Fruit fly (Drosophila melanogaster) whole organism, embryonic: ENCODE results near the gene rt.

ENCODE experiments used
- Atf3 ChIP-seq: fragments of 200-800 bp; sonication (Bioruptor generic); optimal IDR thresholded peaks from 3 replicates; lab custom pipeline; 2016; ENCODE audit warnings: missing biosample characterization, missing genetic modification characterization
- BtbVII ChIP-seq: fragments of 200-800 bp; sonication (Bioruptor generic); optimal IDR thresholded peaks from 3 replicates; lab custom pipeline; 2017; ENCODE audit warnings: missing biosample characterization, mild to moderate bottlenecking, missing genetic modification characterization
- CG12236 ChIP-seq: fragments of 200-800 bp; sonication (Bioruptor generic); optimal IDR thresholded peaks from 2 replicates; lab custom pipeline; 2016; ENCODE audit warnings: missing biosample characterization, missing genetic modification characterization
- CG12942 ChIP-seq: fragments of 200-800 bp; sonication (Bioruptor generic); optimal IDR thresholded peaks from 3 replicates; lab custom pipeline; 2016; ENCODE audit warnings: missing biosample characterization, missing genetic modification characterization
- CG15073 ChIP-seq: fragments of 200-800 bp; sonication (Bioruptor generic); optimal IDR thresholded peaks from 2 replicates; lab custom pipeline; 2016; ENCODE audit warnings: missing biosample characterization, missing genetic modification characterization
- CG1529 ChIP-seq: fragments of 200-800 bp; sonication (Bioruptor generic); optimal IDR thresholded peaks from 3 replicates; lab custom pipeline; 2018; ENCODE audit warnings: missing biosample characterization, missing genetic modification characterization
- CG1792 ChIP-seq: fragments of 200-800 bp; sonication (Bioruptor generic); optimal IDR thresholded peaks from 2 replicates; lab custom pipeline; 2016; ENCODE audit warnings: missing biosample characterization, missing genetic modification characterization
- CG18599 ChIP-seq: fragments of 200-800 bp; sonication (Bioruptor generic); optimal IDR thresholded peaks from 3 replicates; lab custom pipeline; 2017; ENCODE audit warnings: missing biosample characterization, missing genetic modification characterization, mild to moderate bottlenecking, moderate library complexity, missing genetic modification reagents
- CG2116 ChIP-seq: fragments of 200-800 bp; sonication (Bioruptor generic); optimal IDR thresholded peaks from 3 replicates; lab custom pipeline; 2018; ENCODE audit warnings: missing biosample characterization, mild to moderate bottlenecking, missing genetic modification characterization
- CG2199 ChIP-seq: fragments of 200-800 bp; sonication (Bioruptor generic); IDR thresholded peaks from 3 replicates; pipeline ENCODE4 v1.3.6; 2022; ENCODE audit warnings: missing biosample characterization, missing genetic modification characterization
- CG2875 ChIP-seq: fragments of 200-800 bp; sonication (Bioruptor generic); optimal IDR thresholded peaks from 2 replicates; lab custom pipeline; 2017; ENCODE audit warnings: missing biosample characterization, mild to moderate bottlenecking, missing genetic modification characterization, missing genetic modification reagents
- CG31365 ChIP-seq: fragments of 200-800 bp; sonication (Bioruptor generic); optimal IDR thresholded peaks from 2 replicates; lab custom pipeline; 2018; ENCODE audit warnings: missing biosample characterization, mild to moderate bottlenecking, missing genetic modification characterization
- CG3838 ChIP-seq: fragments of 200-800 bp; sonication (Bioruptor generic); optimal IDR thresholded peaks from 3 replicates; lab custom pipeline; 2016; ENCODE audit warnings: missing biosample characterization, missing genetic modification characterization
- CG4282 ChIP-seq: fragments of 200-800 bp; sonication (Bioruptor generic); optimal IDR thresholded peaks from 2 replicates; lab custom pipeline; 2016; ENCODE audit warnings: missing biosample characterization, missing genetic modification characterization
- CG6791 ChIP-seq: fragments of 200-800 bp; sonication (Bioruptor generic); IDR thresholded peaks from 3 replicates; pipeline ENCODE4 v1.3.6; 2022; ENCODE audit warnings: missing biosample characterization, missing genetic modification characterization; ENCODE audit not compliant: partially characterized antibody
- CG7556 ChIP-seq: fragments of 200-800 bp; sonication (Bioruptor generic); optimal IDR thresholded peaks from 2 replicates; lab custom pipeline; 2017; ENCODE audit warnings: missing biosample characterization, mild to moderate bottlenecking, missing genetic modification characterization
- CG7786 ChIP-seq: fragments of 200-800 bp; sonication (Bioruptor generic); optimal IDR thresholded peaks from 2 replicates; lab custom pipeline; 2016; ENCODE audit warnings: missing biosample characterization, missing genetic modification characterization
- Drgx ChIP-seq: fragments of 200-800 bp; sonication (Bioruptor generic); IDR thresholded peaks from 2 replicates; pipeline ENCODE4 v1.3.6; 2022; ENCODE audit warnings: missing biosample characterization, missing genetic modification characterization
- HLH3B ChIP-seq: fragments of 200-800 bp; sonication (Bioruptor generic); IDR thresholded peaks from 2 replicates; pipeline ENCODE4 v1.3.6; 2022; ENCODE audit warnings: missing biosample characterization, missing genetic modification characterization
- Mes4 ChIP-seq: fragments of 200-800 bp; sonication (Bioruptor generic); optimal IDR thresholded peaks from 2 replicates; lab custom pipeline; 2016; ENCODE audit warnings: missing biosample characterization, missing genetic modification characterization
- NC2β ChIP-seq: fragments of 200-800 bp; sonication (Bioruptor generic); optimal IDR thresholded peaks from 2 replicates; lab custom pipeline; 2016; ENCODE audit warnings: missing biosample characterization, missing genetic modification characterization
- Ptx1 ChIP-seq: fragments of 200-800 bp; sonication (Bioruptor generic); IDR thresholded peaks from 2 replicates; pipeline ENCODE4 v1.3.6; 2022; ENCODE audit warnings: missing biosample characterization, missing genetic modification characterization
- Side ChIP-seq: fragments of 200-800 bp; sonication (Bioruptor generic); optimal IDR thresholded peaks from 2 replicates; lab custom pipeline; 2016; ENCODE audit warnings: missing biosample characterization, missing genetic modification characterization
- Sry-δ ChIP-seq: fragments of 200-800 bp; sonication (Bioruptor generic); optimal IDR thresholded peaks from 2 replicates; lab custom pipeline; 2016; ENCODE audit warnings: missing biosample characterization, missing genetic modification characterization
- Xbp1 ChIP-seq: fragments of 200-800 bp; sonication (Bioruptor generic); optimal IDR thresholded peaks from 3 replicates; lab custom pipeline; 2016; ENCODE audit warnings: missing biosample characterization, mild to moderate bottlenecking, missing genetic modification characterization
- aop ChIP-seq: fragments of 200-800 bp; sonication (Bioruptor generic); IDR thresholded peaks from 2 replicates; pipeline ENCODE4 v1.3.6; 2022; ENCODE audit warnings: missing biosample characterization, missing genetic modification characterization
- ato ChIP-seq: fragments of 200-800 bp; sonication (Bioruptor generic); IDR thresholded peaks from 2 replicates; pipeline ENCODE4 v1.3.6; 2022; ENCODE audit warnings: missing biosample characterization, missing genetic modification characterization; ENCODE audit not compliant: partially characterized antibody
- cato ChIP-seq: fragments of 200-800 bp; sonication (Bioruptor generic); optimal IDR thresholded peaks from 2 replicates; lab custom pipeline; 2016; ENCODE audit warnings: missing biosample characterization, missing genetic modification characterization, borderline replicate concordance
- caup ChIP-seq: fragments of 200-800 bp; sonication (Bioruptor generic); optimal IDR thresholded peaks from 3 replicates; lab custom pipeline; 2017; ENCODE audit warnings: missing biosample characterization, mild to moderate bottlenecking, missing genetic modification characterization, moderate library complexity; ENCODE audit not compliant: severe bottlenecking
- crol ChIP-seq: fragments of 200-800 bp; sonication (Bioruptor generic); IDR thresholded peaks from 2 replicates; pipeline ENCODE4 v1.3.6; 2022; ENCODE audit warnings: missing biosample characterization, missing genetic modification characterization
- disco-r ChIP-seq: fragments of 200-800 bp; sonication (Bioruptor generic); optimal IDR thresholded peaks from 2 replicates; lab custom pipeline; 2016; ENCODE audit warnings: missing biosample characterization, missing genetic modification characterization
- dpn ChIP-seq, 2 experiments: fragments of 200-800 bp; sonication (Bioruptor generic); optimal IDR thresholded peaks; 3 replicates each; lab custom pipeline; 2016; ENCODE audit warnings: missing biosample characterization in 2 of 2, missing genetic modification characterization in 2 of 2
- grau ChIP-seq: fragments of 200-800 bp; optimal IDR thresholded peaks from 3 replicates; lab custom pipeline; 2019; ENCODE audit warnings: missing biosample characterization, mild to moderate bottlenecking, missing genetic modification characterization, moderate library complexity
- inv ChIP-seq: fragments of 200-800 bp; sonication (Bioruptor generic); IDR thresholded peaks from 2 replicates; pipeline ENCODE4 v1.3.6; 2022; ENCODE audit warnings: missing biosample characterization, missing genetic modification characterization; ENCODE audit not compliant: partially characterized antibody
- knrl ChIP-seq: fragments of 200-800 bp; sonication (Bioruptor generic); IDR thresholded peaks from 3 replicates; pipeline ENCODE4 v1.3.6; 2022; ENCODE audit warnings: missing biosample characterization, missing genetic modification characterization; ENCODE audit not compliant: partially characterized antibody
- lola ChIP-seq, 3 experiments: fragments of >200 bp in 2 of 3; fragments of 200-800 bp in 1 of 3; sonication (Bioruptor generic) in 1 of 3; optimal IDR thresholded peaks; 2 replicates each; lab custom pipeline; 2017 to 2019; ENCODE audit warnings: missing biosample characterization in 3 of 3, missing genetic modification characterization in 3 of 3, mild to moderate bottlenecking in 1 of 3, moderate library complexity in 1 of 3
- lov ChIP-seq, 2 experiments: fragments of 200-800 bp in 1 of 2; fragments of >200 bp in 1 of 2; sonication (Bioruptor generic) in 1 of 2; IDR thresholded peaks in 1 of 2; optimal IDR thresholded peaks in 1 of 2; 2 replicates in 1 of 2; 3 replicates in 1 of 2; pipeline versions ENCODE4 v1.3.6 to Lab custom; 2017 to 2022; ENCODE audit warnings: missing biosample characterization in 1 of 2, missing genetic modification characterization in 1 of 2
- pan ChIP-seq, 4 experiments: fragments of >200 bp in 3 of 4; fragments of 200-800 bp in 1 of 4; sonication (Bioruptor generic) in 1 of 4; optimal IDR thresholded peaks in 3 of 4; IDR thresholded peaks in 1 of 4; 2 replicates each; pipeline versions ENCODE4 v1.3.6 to Lab custom; 2017 to 2022; ENCODE audit warnings: missing biosample characterization in 2 of 4, missing genetic modification characterization in 2 of 4, mixed read lengths in 1 of 4
- pb ChIP-seq: fragments of 200-800 bp; sonication (Bioruptor generic); optimal IDR thresholded peaks from 3 replicates; lab custom pipeline; 2016; ENCODE audit warnings: missing biosample characterization, missing genetic modification characterization
- psq ChIP-seq: fragments of 200-800 bp; sonication (Bioruptor generic); optimal IDR thresholded peaks from 2 replicates; lab custom pipeline; 2017; ENCODE audit warnings: missing biosample characterization, missing genetic modification characterization
- rib ChIP-seq: fragments of 200-800 bp; sonication (Bioruptor generic); IDR thresholded peaks from 2 replicates; pipeline ENCODE4 v1.3.6; 2022; ENCODE audit warnings: missing biosample characterization, missing genetic modification characterization
- sna ChIP-seq: fragments of 200-800 bp; sonication (Bioruptor generic); IDR thresholded peaks from 2 replicates; pipeline ENCODE4 v1.3.6; 2022; ENCODE audit warnings: missing biosample characterization, missing genetic modification characterization; ENCODE audit not compliant: partially characterized antibody
- sqz ChIP-seq: fragments of 200-800 bp; sonication (Bioruptor generic); optimal IDR thresholded peaks from 3 replicates; lab custom pipeline; 2018; ENCODE audit warnings: missing biosample characterization, mild to moderate bottlenecking, missing genetic modification characterization
- sr ChIP-seq: fragments of 200-800 bp; sonication (Bioruptor generic); IDR thresholded peaks from 3 replicates; pipeline ENCODE4 v1.3.6; 2022; ENCODE audit warnings: missing biosample characterization, missing genetic modification characterization
- tio ChIP-seq: fragments of 200-800 bp; sonication (Bioruptor generic); optimal IDR thresholded peaks from 2 replicates; lab custom pipeline; 2017; ENCODE audit warnings: missing biosample characterization, missing genetic modification characterization, inconsistent platforms
- unc-4 ChIP-seq: fragments of 200-800 bp; sonication (Bioruptor generic); IDR thresholded peaks from 2 replicates; pipeline ENCODE4 v1.3.6; 2022; ENCODE audit warnings: missing biosample characterization, missing genetic modification characterization; ENCODE audit not compliant: partially characterized antibody
- wdn ChIP-seq: fragments of 200-800 bp; sonication (Bioruptor generic); IDR thresholded peaks from 2 replicates; pipeline ENCODE4 v1.3.6; 2022; ENCODE audit warnings: missing biosample characterization, missing genetic modification characterization

Gene rt

DNA sequence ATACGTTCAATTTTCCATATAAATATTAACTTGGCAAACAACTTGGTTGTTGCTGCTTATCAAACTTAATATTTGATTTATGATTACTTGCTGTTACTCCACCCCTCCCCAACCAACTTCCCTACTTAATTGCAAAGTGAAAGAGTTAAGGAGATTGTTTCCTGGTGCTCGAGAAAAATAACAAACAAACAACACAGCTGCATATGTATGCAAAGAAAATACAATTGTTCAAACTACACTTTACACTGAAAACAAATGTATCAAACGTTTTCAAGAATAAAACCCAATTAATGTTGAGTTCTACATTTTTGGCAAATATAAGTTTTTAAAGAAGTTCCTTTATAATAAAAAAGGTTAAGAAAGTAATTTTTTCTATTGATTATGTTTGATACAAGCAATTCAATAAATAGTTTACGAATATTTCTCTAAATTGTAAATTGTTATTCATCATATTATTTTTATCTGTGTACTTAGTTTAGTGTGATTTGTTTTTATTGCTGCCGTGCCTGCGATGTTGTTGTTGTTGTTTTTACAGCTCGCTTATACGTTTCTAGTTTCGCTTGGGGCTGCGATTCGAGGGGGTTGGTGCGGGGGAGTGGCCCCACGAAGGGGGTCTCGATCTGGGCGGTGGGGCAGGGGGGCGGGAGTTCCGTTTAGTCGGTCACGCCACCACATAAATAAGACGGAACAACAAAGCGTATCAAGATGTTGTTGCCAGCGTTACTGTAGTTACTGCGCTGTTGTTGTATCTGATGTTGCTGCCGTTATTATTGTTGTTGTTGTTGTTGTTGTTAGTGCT, 31.7 kb downstream of the rt start (continued):
- TF ChIP-seq crol (peak; percentile 99), NC2β (peak; percentile 27), sna (GFP tag; lab: Robert Waterston, UW) (no peak), CG3838 (GFP tag; lab: Kevin White, UChicago) (peak; percentile 69), Drgx (GFP tag; lab: Robert Waterston, UW) (peak; percentile 52; the same call in 1 of the 2 replicates), CG6791 (no peak), CG18599 (GFP tag; lab: Kevin White, UChicago) (peak; percentile 76), CG4282 (GFP tag; lab: Kevin White, UChicago) (no peak), CG7786 (GFP tag; lab: Kevin White, UChicago) (peak; percentile 5), HLH3B (GFP tag; lab: Robert Waterston, UW) (peak; percentile 38; the same call in 1 of the 2 replicates), Xbp1 (GFP tag; lab: Kevin White, UChicago) (peak; percentile 63), lov (optimal IDR thresholded peaks at IDR 0.05; lab: Kevin White, UChicago) (no peak), lov (GFP tag; IDR thresholded peaks at IDR 0.05; lab: Robert Waterston, UW) (peak; percentile 38; the same call in 1 of the 3 replicates), psq (peak; percentile 43), CG2875 (peak; percentile 61), CG7556 (peak; percentile 84), knrl (GFP tag; lab: Robert Waterston, UW) (no peak), grau (tag; lab: Kevin White, UChicago) (peak; percentile 88), pan (optimal IDR thresholded peaks at IDR 0.05; lab: Kevin White, UChicago) (no peak), pan (GFP tag; optimal IDR thresholded peaks at IDR 0.05 in 1 of 2, IDR thresholded peaks at IDR 0.05 in 1 of 2) (peak in 1 of 2 experiments; percentile 58), CG12942 (GFP tag; lab: Kevin White, UChicago) (peak; percentile 62), sr (no peak), unc-4 (GFP tag; lab: Robert Waterston, UW) (no peak), disco-r (peak; percentile 41), rib (GFP tag; lab: Robert Waterston, UW) (peak; percentile 55; the same call in 1 of the 2 replicates), lola (GFP tag; optimal IDR thresholded peaks at IDR 0.05; lab: Kevin White, UChicago) (peak in 1 of 3 experiments; percentile 85), inv (GFP tag; lab: Robert Waterston, UW) (no peak), pb (GFP tag; lab: Kevin White, UChicago) (no peak), Atf3 (GFP tag; lab: Kevin White, UChicago) (peak; percentile 49), CG15073 (GFP tag; lab: Kevin White, UChicago) (no peak), tio (GFP tag; lab: Kevin White, UChicago) (peak; percentile 67), caup (peak; percentile 54), Side (GFP tag; lab: Kevin White, UChicago) (peak; percentile 20), CG1529 (GFP tag; lab: Kevin White, UChicago) (peak; percentile 61), CG2116 (GFP tag; lab: Kevin White, UChicago) (peak; percentile 35), sqz (GFP tag; lab: Kevin White, UChicago) (peak; percentile 9), wdn (GFP tag; lab: Robert Waterston, UW) (peak; percentile 46; the same call in 1 of the 2 replicates), Ptx1 (GFP tag; lab: Robert Waterston, UW) (peak; percentile 83), ato (GFP tag; lab: Robert Waterston, UW) (no peak), CG1792 (GFP tag; lab: Kevin White, UChicago) (peak; percentile 35), Sry-δ (GFP tag; lab: Kevin White, UChicago) (peak; percentile 18), dpn (GFP tag; optimal IDR thresholded peaks at IDR 0.05; lab: Kevin White, UChicago) (peak; percentile 44 to 59), CG31365 (peak; percentile 31), cato (peak; percentile 33), BtbVII (GFP tag; lab: Kevin White, UChicago) (peak; percentile 10), Mes4 (GFP tag; lab: Kevin White, UChicago) (peak; percentile 36), CG12236 (peak; percentile 26), CG2199 (GFP tag; lab: Robert Waterston, UW) (no peak), aop (GFP tag; lab: Robert Waterston, UW) (0 out of 2 replicates have a peak, but pooled peaks have one; percentile 42)
